Worm (Caenorhabditis elegans) whole organism, late embryonic: ENCODE measurements around the gene rif-1.2.

ENCODE experiments used
- K02D7.2 ChIP-seq: sonication (generic microtip); optimal IDR thresholded peaks from 2 replicates; lab custom pipeline; 2017; ENCODE audit warnings: mild to moderate bottlenecking, missing genetic modification characterization, missing compliant biosample characterization
- K09A11.1 ChIP-seq: sonication (generic microtip); optimal IDR thresholded peaks from 2 replicates; lab custom pipeline; 2017; ENCODE audit warnings: antibody characterized with exemption, mild to moderate bottlenecking, missing genetic modification characterization, missing compliant biosample characterization; ENCODE audit not compliant: insufficient read depth
- T23F11.4 ChIP-seq: fragments of 200-800 bp; sonication (Bioruptor generic); optimal IDR thresholded peaks from 2 replicates; lab custom pipeline; 2018; ENCODE audit warnings: mild to moderate bottlenecking, missing genetic modification characterization, missing compliant biosample characterization
- Y22D7AL.16 ChIP-seq: sonication (generic microtip); optimal IDR thresholded peaks from 2 replicates; lab custom pipeline; 2016; ENCODE audit warnings: missing genetic modification characterization, missing compliant biosample characterization
- ama-1 ChIP-seq: fragments of 150-350 bp; optimal IDR thresholded peaks from 2 replicates; lab custom pipeline; 2014
- ceh-19 ChIP-seq: fragments of 200-800 bp; sonication (Bioruptor generic); optimal IDR thresholded peaks from 2 replicates; lab custom pipeline; 2018; ENCODE audit warnings: mild to moderate bottlenecking, missing genetic modification characterization, missing compliant biosample characterization
- ceh-22 ChIP-seq: sonication (generic microtip); optimal IDR thresholded peaks from 2 replicates; lab custom pipeline; 2017; ENCODE audit warnings: missing biosample characterization, missing genetic modification characterization
- ceh-24 ChIP-seq: sonication (generic microtip); optimal IDR thresholded peaks from 2 replicates; lab custom pipeline; 2016; ENCODE audit warnings: mild to moderate bottlenecking, missing genetic modification characterization, missing compliant biosample characterization
- ceh-31 ChIP-seq: sonication (generic microtip); optimal IDR thresholded peaks from 2 replicates; lab custom pipeline; 2016; ENCODE audit warnings: missing genetic modification characterization, missing compliant biosample characterization
- ceh-48 ChIP-seq: sonication (generic microtip); optimal IDR thresholded peaks from 2 replicates; lab custom pipeline; 2016; ENCODE audit warnings: missing genetic modification characterization, inconsistent platforms, missing compliant biosample characterization
- ceh-9 ChIP-seq: sonication (generic microtip); optimal IDR thresholded peaks from 2 replicates; lab custom pipeline; 2016; ENCODE audit warnings: mild to moderate bottlenecking, missing genetic modification characterization, inconsistent platforms, missing compliant biosample characterization
- che-1 ChIP-seq: sonication (generic microtip); optimal IDR thresholded peaks from 2 replicates; lab custom pipeline; 2016; ENCODE audit warnings: mild to moderate bottlenecking, missing genetic modification characterization, missing compliant biosample characterization
- elt-2 ChIP-seq: sonication (generic microtip); optimal IDR thresholded peaks from 2 replicates; lab custom pipeline; 2016; ENCODE audit warnings: missing genetic modification reagents, missing genetic modification characterization, missing compliant biosample characterization
- eyg-1 ChIP-seq: sonication (generic microtip); optimal IDR thresholded peaks from 2 replicates; lab custom pipeline; 2016; ENCODE audit warnings: missing genotype, missing genetic modification characterization, missing compliant biosample characterization
- hlh-6 ChIP-seq: sonication (generic microtip); optimal IDR thresholded peaks from 2 replicates; lab custom pipeline; 2016; ENCODE audit warnings: missing genotype, missing genetic modification characterization, missing compliant biosample characterization
- hlh-8 ChIP-seq: sonication (generic microtip); optimal IDR thresholded peaks from 2 replicates; lab custom pipeline; 2016; ENCODE audit warnings: missing genotype, missing genetic modification characterization, missing compliant biosample characterization
- lim-6 ChIP-seq: sonication (generic microtip); optimal IDR thresholded peaks from 2 replicates; lab custom pipeline; 2016; ENCODE audit warnings: missing genetic modification characterization, missing compliant biosample characterization
- nhr-11 ChIP-seq: fragments of 150-350 bp; optimal IDR thresholded peaks from 2 replicates; lab custom pipeline; 2014; ENCODE audit warnings: missing biosample characterization, missing genetic modification characterization
- odd-2 ChIP-seq: sonication (generic microtip); optimal IDR thresholded peaks from 2 replicates; lab custom pipeline; 2017; ENCODE audit warnings: antibody characterized with exemption, mild to moderate bottlenecking, missing genetic modification characterization, missing compliant biosample characterization
- pag-3 ChIP-seq: sonication (generic microtip); optimal IDR thresholded peaks from 2 replicates; lab custom pipeline; 2016; ENCODE audit warnings: missing compliant biosample characterization, missing genetic modification characterization, borderline replicate concordance
- pat-9 ChIP-seq: fragments of 200-800 bp; sonication (Bioruptor generic); optimal IDR thresholded peaks from 2 replicates; lab custom pipeline; 2018; ENCODE audit warnings: mild to moderate bottlenecking, missing genetic modification characterization, moderate library complexity, missing compliant biosample characterization
- pax-1 ChIP-seq: fragments of 150-350 bp; optimal IDR thresholded peaks from 2 replicates; lab custom pipeline; 2014; ENCODE audit warnings: missing biosample characterization, missing genetic modification characterization
- pha-2 ChIP-seq: sonication (generic microtip); optimal IDR thresholded peaks from 2 replicates; lab custom pipeline; 2017; ENCODE audit warnings: mild to moderate bottlenecking, missing genetic modification characterization, missing compliant biosample characterization
- pha-4 ChIP-seq: fragments of 150-350 bp; optimal IDR thresholded peaks from 2 replicates; lab custom pipeline; 2018; ENCODE audit warnings: missing biosample characterization, missing genetic modification reagents, missing genetic modification characterization
- pros-1 ChIP-seq: fragments of 150-350 bp; optimal IDR thresholded peaks from 2 replicates; lab custom pipeline; 2014; ENCODE audit warnings: missing biosample characterization, missing genetic modification reagents, missing genetic modification characterization
- sdc-2 ChIP-seq: sonication (generic microtip); optimal IDR thresholded peaks from 2 replicates; lab custom pipeline; 2016; ENCODE audit warnings: missing genotype, missing genetic modification characterization, missing compliant biosample characterization
- sox-2 ChIP-seq: fragments of 200-800 bp; sonication (Bioruptor generic); IDR thresholded peaks from 2 replicates; pipeline ENCODE4 v1.3.6; 2022; ENCODE audit warnings: missing genetic modification reagents, missing genetic modification characterization, missing compliant biosample characterization
- tbx-2 ChIP-seq: sonication (generic microtip); optimal IDR thresholded peaks from 2 replicates; lab custom pipeline; 2016; ENCODE audit warnings: missing genetic modification characterization, missing compliant biosample characterization
- tbx-7 ChIP-seq: sonication (generic microtip); optimal IDR thresholded peaks from 2 replicates; lab custom pipeline; 2016; ENCODE audit warnings: missing genotype, missing genetic modification characterization, missing compliant biosample characterization
- ttx-3 ChIP-seq: sonication (generic microtip); optimal IDR thresholded peaks from 2 replicates; lab custom pipeline; 2016; ENCODE audit warnings: missing genetic modification reagents, missing genetic modification characterization, missing compliant biosample characterization
- unc-3 ChIP-seq, 2 experiments: fragments of 200-800 bp in 1 of 2; sonication (Bioruptor generic) in 1 of 2; sonication (generic microtip) in 1 of 2; conservative IDR thresholded peaks in 1 of 2; optimal IDR thresholded peaks in 1 of 2; 2 replicates each; pipeline versions ENCODE4 v1.3.6 to Lab custom; 2016 to 2022; ENCODE audit warnings: missing compliant biosample characterization in 2 of 2, missing genetic modification characterization in 2 of 2, missing genetic modification reagents in 1 of 2
- zip-5 ChIP-seq: sonication (generic microtip); optimal IDR thresholded peaks from 2 replicates; lab custom pipeline; 2016; ENCODE audit warnings: missing genetic modification characterization, missing compliant biosample characterization
- ztf-16 ChIP-seq: sonication (generic microtip); optimal IDR thresholded peaks from 2 replicates; lab custom pipeline; 2017; ENCODE audit warnings: missing genetic modification characterization, missing compliant biosample characterization

rif-1.2 gene

ce11 chrX:12343279-12343678 lies 27.9 kb downstream of the rif-1.2 start, which contains the start of the genes nspc-9 and nspc-10:
Gene nspc-9, minus strand, starts transcription at chrX:12343379.
Gene nspc-10, plus strand, starts transcription at chrX:12343609.
- TF ChIP-seq K02D7.2, result no peak
- no peak for TF ChIP-seq ceh-24 (tag; lab: Kevin White, UChicago)
- TF ChIP-seq zip-5 (tag; lab: Kevin White, UChicago), result no peak
- no peak for TF ChIP-seq pat-9 (tag; lab: Kevin White, UChicago)
- no peak for TF ChIP-seq pros-1
- TF ChIP-seq sox-2 (GFP tag; lab: Robert Waterston, UW), result no peak

ce11 chrX:12341338-12341737 lies 29.9 kb downstream of the rif-1.2 start, which contains the start of gene zig-2:
Gene zig-2, minus strand, starts transcription at chrX:12341438.
- TF ChIP-seq eyg-1 (tag; lab: Kevin White, UChicago), result no peak

ce11 chrX:12337846-12338490 lies 33.3 kb downstream of the rif-1.2 start, which contains the start of gene srd-44:
Gene srd-44, plus strand, starts transcription at chrX:12338440.
- TF ChIP-seq elt-2 (tag; lab: Kevin White, UChicago) (peak; percentile 27), sdc-2 (peak; percentile 9), ttx-3 (peak; percentile 23), che-1 (tag; lab: Kevin White, UChicago) (peak; percentile 42), pax-1 (tag; lab: Kevin White, UChicago) (no peak), ceh-24 (tag; lab: Kevin White, UChicago) (no peak), K02D7.2 (no peak), ama-1 (no peak)

- TF ChIP-seq pha-4 (tag; lab: Kevin White, UChicago), result no peak
- TF ChIP-seq ceh-31 (tag; lab: Kevin White, UChicago), result no peak
- no peak for TF ChIP-seq unc-3 (GFP tag; conservative IDR thresholded peaks at IDR 0.05; lab: Robert Waterston, UW)
- no peak for TF ChIP-seq unc-3 (tag; optimal IDR thresholded peaks at IDR 0.05; lab: Kevin White, UChicago)
- TF ChIP-seq pha-2 (tag; lab: Kevin White, UChicago), result no peak
- no peak for TF ChIP-seq K09A11.1 (tag; lab: Kevin White, UChicago)
- TF ChIP-seq hlh-8 (tag; lab: Kevin White, UChicago), result no peak
- TF ChIP-seq ceh-48 (tag; lab: Kevin White, UChicago), result no peak
- no peak for TF ChIP-seq odd-2 (tag; lab: Kevin White, UChicago)
- TF ChIP-seq nhr-11 (tag; lab: Kevin White, UChicago), result no peak
- TF ChIP-seq pag-3 (tag; lab: Kevin White, UChicago), result no peak
- TF ChIP-seq tbx-7 (tag; lab: Kevin White, UChicago), result no peak
- no peak for TF ChIP-seq Y22D7AL.16 (tag; lab: Kevin White, UChicago)
- no peak for TF ChIP-seq tbx-2
- no peak for TF ChIP-seq K02D7.2
- no peak for TF ChIP-seq hlh-6 (tag; lab: Kevin White, UChicago)
- no peak for TF ChIP-seq ceh-19 (GFP tag; lab: Kevin White, UChicago)
- no peak for TF ChIP-seq pat-9 (tag; lab: Kevin White, UChicago)
Measured at ce11 chrX:12335808-12336207, 35.4 kb downstream of the rif-1.2 start, which contains the start of gene srd-48. Gene srd-48, plus strand, starts transcription at chrX:12336108.

- no peak for TF ChIP-seq T23F11.4
- TF ChIP-seq ceh-22 (tag; lab: Kevin White, UChicago), result no peak
- no peak for TF ChIP-seq lim-6 (tag; lab: Kevin White, UChicago)
- no peak for TF ChIP-seq ceh-9 (tag; lab: Kevin White, UChicago)
- TF ChIP-seq ztf-16, result no peak
- no peak for TF ChIP-seq zip-5 (tag; lab: Kevin White, UChicago)
Measured at ce11 chrX:12333479-12333878, 37.7 kb downstream of the rif-1.2 start, which contains the start of gene srd-47. Gene srd-47, plus strand, starts transcription at chrX:12333642.
